Fruit fly (Drosophila melanogaster) whole organism, embryonic: Measurements from ENCODE around the gene CG9590.

Source experiments
- Antp ChIP-seq: fragments of 200-800 bp; sonication (Bioruptor generic); optimal IDR thresholded peaks from 3 replicates; lab custom pipeline; 2016; ENCODE audit warnings: missing biosample characterization, missing genetic modification characterization
- B-H1 ChIP-seq: fragments of 200-800 bp; sonication (Bioruptor generic); IDR thresholded peaks from 3 replicates; pipeline ENCODE4 v1.3.6; 2022; ENCODE audit warnings: missing biosample characterization, missing genetic modification characterization
- BtbVII ChIP-seq: fragments of 200-800 bp; sonication (Bioruptor generic); optimal IDR thresholded peaks from 3 replicates; lab custom pipeline; 2017; ENCODE audit warnings: missing biosample characterization, mild to moderate bottlenecking, missing genetic modification characterization
- CG10147 ChIP-seq: fragments of 200-800 bp; sonication (Bioruptor generic); optimal IDR thresholded peaks from 2 replicates; lab custom pipeline; 2019; ENCODE audit warnings: missing biosample characterization, mild to moderate bottlenecking, missing genetic modification characterization, moderate library complexity
- CG13287 ChIP-seq: fragments of 200-800 bp; sonication (Bioruptor generic); IDR thresholded peaks from 2 replicates; pipeline ENCODE4 v1.3.6; 2022; ENCODE audit warnings: missing biosample characterization, missing genetic modification characterization; ENCODE audit not compliant: partially characterized antibody
- CG13424 ChIP-seq: fragments of 200-800 bp; sonication (Bioruptor generic); optimal IDR thresholded peaks from 2 replicates; lab custom pipeline; 2019; ENCODE audit warnings: missing biosample characterization, mild to moderate bottlenecking, missing genetic modification characterization, moderate library complexity
- CG1792 ChIP-seq: fragments of 200-800 bp; sonication (Bioruptor generic); optimal IDR thresholded peaks from 2 replicates; lab custom pipeline; 2016; ENCODE audit warnings: missing biosample characterization, missing genetic modification characterization
- CG18011 ChIP-seq: fragments of 200-800 bp; sonication (Bioruptor generic); optimal IDR thresholded peaks from 2 replicates; lab custom pipeline; 2017; ENCODE audit warnings: missing biosample characterization, missing genetic modification characterization, mild to moderate bottlenecking, moderate library complexity, missing genotype
- CG2712 ChIP-seq: fragments of 200-800 bp; optimal IDR thresholded peaks from 3 replicates; lab custom pipeline; 2019; ENCODE audit warnings: missing biosample characterization, mild to moderate bottlenecking, missing genetic modification characterization, moderate library complexity
- CG33557 ChIP-seq: fragments of 200-800 bp; sonication (Bioruptor generic); optimal IDR thresholded peaks from 2 replicates; lab custom pipeline; 2019; ENCODE audit warnings: missing biosample characterization, mild to moderate bottlenecking, missing genetic modification characterization, moderate library complexity
- CG6272 ChIP-seq: fragments of 200-800 bp; sonication (Bioruptor generic); IDR thresholded peaks from 2 replicates; pipeline ENCODE4 v1.3.6; 2022; ENCODE audit warnings: missing biosample characterization, missing genetic modification characterization
- CG7786 ChIP-seq: fragments of 200-800 bp; sonication (Bioruptor generic); optimal IDR thresholded peaks from 2 replicates; lab custom pipeline; 2016; ENCODE audit warnings: missing biosample characterization, missing genetic modification characterization
- CG8478 ChIP-seq: fragments of >200 bp; optimal IDR thresholded peaks from 2 replicates; lab custom pipeline; 2018
- CG9215 ChIP-seq: fragments of 200-800 bp; sonication (Bioruptor generic); IDR thresholded peaks from 2 replicates; pipeline ENCODE4 v1.3.6; 2022; ENCODE audit warnings: missing biosample characterization, missing genetic modification characterization
- CG9437 ChIP-seq: fragments of 200-800 bp; sonication (Bioruptor generic); optimal IDR thresholded peaks from 2 replicates; lab custom pipeline; 2018; ENCODE audit warnings: missing biosample characterization, mild to moderate bottlenecking, missing genetic modification characterization
- CG9817 ChIP-seq: fragments of 200-800 bp; sonication (Bioruptor generic); optimal IDR thresholded peaks from 2 replicates; lab custom pipeline; 2018; ENCODE audit warnings: missing biosample characterization, mild to moderate bottlenecking, missing genetic modification characterization, moderate library complexity
- CrebB ChIP-seq: fragments of 200-800 bp; sonication (Bioruptor generic); optimal IDR thresholded peaks from 3 replicates; lab custom pipeline; 2018; ENCODE audit warnings: missing biosample characterization, mild to moderate bottlenecking, missing genetic modification characterization
- Drgx ChIP-seq: fragments of 200-800 bp; sonication (Bioruptor generic); IDR thresholded peaks from 2 replicates; pipeline ENCODE4 v1.3.6; 2022; ENCODE audit warnings: missing biosample characterization, missing genetic modification characterization
- Fer1 ChIP-seq: fragments of 200-800 bp; sonication (Bioruptor generic); optimal IDR thresholded peaks from 2 replicates; lab custom pipeline; 2017; ENCODE audit warnings: missing biosample characterization, mild to moderate bottlenecking, missing genetic modification characterization
- H2.0 ChIP-seq: fragments of 200-800 bp; sonication (Bioruptor generic); IDR thresholded peaks from 2 replicates; pipeline ENCODE4 v1.3.6; 2022; ENCODE audit warnings: missing biosample characterization, missing genetic modification characterization
- HHEX ChIP-seq: fragments of 200-800 bp; sonication (Bioruptor generic); optimal IDR thresholded peaks from 3 replicates; lab custom pipeline; 2017; ENCODE audit warnings: missing biosample characterization, mild to moderate bottlenecking, missing genetic modification characterization, missing genetic modification reagents
- Hmx ChIP-seq: fragments of 200-800 bp; sonication (Bioruptor generic); optimal IDR thresholded peaks from 2 replicates; lab custom pipeline; 2016; ENCODE audit warnings: missing biosample characterization, missing genetic modification characterization
- Hr3 ChIP-seq: fragments of 200-800 bp; sonication (Bioruptor generic); optimal IDR thresholded peaks from 3 replicates; lab custom pipeline; 2016; ENCODE audit warnings: missing biosample characterization, missing genetic modification characterization
- Hr51 ChIP-seq, 2 experiments: fragments of 200-800 bp; sonication (Bioruptor generic); optimal IDR thresholded peaks; 2 replicates in 1 of 2; 3 replicates in 1 of 2; lab custom pipeline; 2016 to 2018; ENCODE audit warnings: missing biosample characterization in 2 of 2, missing genetic modification characterization in 2 of 2, mild to moderate bottlenecking in 1 of 2, moderate library complexity in 1 of 2
- Lhr ChIP-seq: fragments of 200-800 bp; sonication (Bioruptor generic); optimal IDR thresholded peaks from 3 replicates; lab custom pipeline; 2017; ENCODE audit warnings: mild to moderate bottlenecking, missing biosample characterization, missing genetic modification reagents, missing genetic modification characterization
- NK7.1 ChIP-seq: fragments of 200-800 bp; sonication (Bioruptor generic); optimal IDR thresholded peaks from 3 replicates; lab custom pipeline; 2016; ENCODE audit warnings: missing biosample characterization, missing genetic modification characterization
- Nf-YA ChIP-seq: fragments of 200-800 bp; sonication (Bioruptor generic); IDR thresholded peaks from 2 replicates; pipeline ENCODE4 v1.3.6; 2022; ENCODE audit warnings: missing biosample characterization, missing genetic modification characterization
- Pdp1 ChIP-seq, 2 experiments: fragments of 200-800 bp; sonication (Bioruptor generic); optimal IDR thresholded peaks; 3 replicates each; lab custom pipeline; 2016; ENCODE audit warnings: missing biosample characterization in 2 of 2, missing genetic modification characterization in 2 of 2, mild to moderate bottlenecking in 1 of 2, moderate library complexity in 1 of 2
- Sry-δ ChIP-seq: fragments of 200-800 bp; sonication (Bioruptor generic); optimal IDR thresholded peaks from 2 replicates; lab custom pipeline; 2016; ENCODE audit warnings: missing biosample characterization, missing genetic modification characterization
- TFAM ChIP-seq: fragments of 200-800 bp; sonication (Bioruptor generic); optimal IDR thresholded peaks from 2 replicates; lab custom pipeline; 2017; ENCODE audit warnings: missing biosample characterization, missing genetic modification characterization, inconsistent platforms
- Vsx1 ChIP-seq: fragments of 200-800 bp; sonication (Bioruptor generic); optimal IDR thresholded peaks from 2 replicates; lab custom pipeline; 2017; ENCODE audit warnings: missing biosample characterization, mild to moderate bottlenecking, missing genetic modification characterization, missing genetic modification reagents
- Xbp1 ChIP-seq: fragments of 200-800 bp; sonication (Bioruptor generic); optimal IDR thresholded peaks from 3 replicates; lab custom pipeline; 2016; ENCODE audit warnings: missing biosample characterization, mild to moderate bottlenecking, missing genetic modification characterization
- ara ChIP-seq: fragments of 200-800 bp; sonication (Bioruptor generic); IDR thresholded peaks from 2 replicates; pipeline ENCODE4 v1.3.6; 2022; ENCODE audit warnings: missing biosample characterization, missing genetic modification characterization
- chif ChIP-seq, 2 experiments: fragments of 200-800 bp; sonication (Bioruptor generic); optimal IDR thresholded peaks; 3 replicates each; lab custom pipeline; 2016; ENCODE audit warnings: missing biosample characterization in 2 of 2, missing genetic modification characterization in 2 of 2
- chinmo ChIP-seq: fragments of 200-800 bp; sonication (Bioruptor generic); IDR thresholded peaks from 4 replicates; pipeline ENCODE4 v1.3.6; 2022; ENCODE audit warnings: missing biosample characterization, missing genetic modification characterization; ENCODE audit not compliant: partially characterized antibody
- dm ChIP-seq: fragments of 200-800 bp; sonication (Bioruptor generic); optimal IDR thresholded peaks from 3 replicates; lab custom pipeline; 2016; ENCODE audit warnings: missing biosample characterization, missing genetic modification characterization
- dmrt99B ChIP-seq: fragments of 200-800 bp; sonication (Bioruptor generic); optimal IDR thresholded peaks from 2 replicates; lab custom pipeline; 2018; ENCODE audit warnings: missing biosample characterization, mild to moderate bottlenecking, missing genetic modification characterization, moderate library complexity
- eve ChIP-seq, 2 experiments: fragments of >200 bp; optimal IDR thresholded peaks; 2 replicates each; lab custom pipeline; 2017; ENCODE audit warnings: missing biosample characterization in 2 of 2, missing genetic modification characterization in 2 of 2
- fd3F ChIP-seq: fragments of 200-800 bp; sonication (Bioruptor generic); optimal IDR thresholded peaks from 2 replicates; lab custom pipeline; 2018; ENCODE audit warnings: missing biosample characterization, mild to moderate bottlenecking, missing genetic modification characterization, moderate library complexity
- hbn ChIP-seq: fragments of 200-800 bp; sonication (Bioruptor generic); IDR thresholded peaks from 2 replicates; pipeline ENCODE4 v1.3.6; 2022; ENCODE audit warnings: missing biosample characterization, missing genetic modification characterization; ENCODE audit not compliant: partially characterized antibody
- lilli ChIP-seq: fragments of 200-800 bp; sonication (Bioruptor generic); optimal IDR thresholded peaks from 3 replicates; lab custom pipeline; 2016; ENCODE audit warnings: missing biosample characterization, missing genetic modification characterization
- nmo ChIP-seq: fragments of 200-800 bp; sonication (Bioruptor generic); optimal IDR thresholded peaks from 2 replicates; lab custom pipeline; 2018; ENCODE audit warnings: missing biosample characterization, mild to moderate bottlenecking, missing genetic modification characterization, moderate library complexity
- onecut ChIP-seq: fragments of 200-800 bp; sonication (Bioruptor generic); IDR thresholded peaks from 2 replicates; pipeline ENCODE4 v1.3.6; 2022; ENCODE audit warnings: missing biosample characterization, missing genetic modification characterization
- org-1 ChIP-seq: fragments of 200-800 bp; sonication (Bioruptor generic); optimal IDR thresholded peaks from 2 replicates; lab custom pipeline; 2017; ENCODE audit warnings: missing biosample characterization, missing genetic modification characterization
- prd ChIP-seq, 3 experiments: fragments of >200 bp in 2 of 3; fragments of 200-800 bp in 1 of 3; sonication (Bioruptor generic) in 1 of 3; optimal IDR thresholded peaks in 2 of 3; IDR thresholded peaks in 1 of 3; 2 replicates in 2 of 3; 3 replicates in 1 of 3; pipeline versions ENCODE4 v1.3.6 to Lab custom; 2017 to 2022; ENCODE audit warnings: missing biosample characterization in 1 of 3, missing genetic modification characterization in 1 of 3
- ranshi ChIP-seq: fragments of 200-800 bp; sonication (Bioruptor generic); IDR thresholded peaks from 2 replicates; pipeline ENCODE4 v1.3.6; 2022; ENCODE audit warnings: missing biosample characterization, missing genetic modification characterization
- tap ChIP-seq: fragments of 200-800 bp; optimal IDR thresholded peaks from 3 replicates; lab custom pipeline; 2019; ENCODE audit warnings: missing biosample characterization, mild to moderate bottlenecking, missing genetic modification characterization, moderate library complexity
- tll ChIP-seq, 2 experiments: fragments of 200-800 bp in 1 of 2; fragments of >200 bp in 1 of 2; sonication (Bioruptor generic) in 1 of 2; optimal IDR thresholded peaks; 2 replicates each; lab custom pipeline; 2017 to 2019; ENCODE audit warnings: missing biosample characterization in 2 of 2, missing genetic modification characterization in 2 of 2, mild to moderate bottlenecking in 1 of 2, moderate library complexity in 1 of 2
- trh ChIP-seq: fragments of 200-800 bp; sonication (Bioruptor generic); optimal IDR thresholded peaks from 2 replicates; lab custom pipeline; 2016; ENCODE audit warnings: missing biosample characterization, missing genetic modification characterization
- wdn ChIP-seq: fragments of 200-800 bp; sonication (Bioruptor generic); IDR thresholded peaks from 2 replicates; pipeline ENCODE4 v1.3.6; 2022; ENCODE audit warnings: missing biosample characterization, missing genetic modification characterization

The CG9590 gene

DNA sequence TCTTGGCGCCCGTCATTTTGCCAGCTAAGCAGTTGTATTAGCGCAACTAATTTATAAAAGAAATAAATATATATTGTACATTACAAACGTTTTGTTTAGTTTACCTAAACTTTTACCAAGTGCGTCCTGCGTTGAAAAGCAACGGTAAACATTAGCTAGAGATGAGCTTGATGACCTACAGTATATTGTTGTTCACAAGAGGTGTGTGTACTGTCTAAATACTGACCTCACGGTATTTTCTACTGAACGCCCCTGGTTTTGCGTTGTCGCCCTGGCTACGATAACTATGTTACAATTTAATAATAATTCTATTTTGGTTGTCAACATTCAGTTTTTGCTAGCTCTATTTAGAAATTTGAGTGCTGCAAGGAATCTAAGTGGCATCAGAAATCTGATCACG is 5.9 kb downstream of the CG9590 start, which contains the start of gene Acyp2:
Acyp2 (plus strand) TSS at position 262 of the 400 bp plus-strand sequence.
- TF ChIP-seq dm (peak; percentile 9), CG13424 (tag; lab: Kevin White, UChicago) (peak; percentile 16), nmo (GFP tag; lab: Kevin White, UChicago) (peak; percentile 41), Hmx (no peak), CG9817 (tag; lab: Kevin White, UChicago) (peak; percentile 0), lilli (GFP tag; lab: Kevin White, UChicago) (peak; percentile 54), NK7.1 (GFP tag; lab: Kevin White, UChicago) (no peak), CG18011 (GFP tag; lab: Kevin White, UChicago) (no peak), H2.0 (no peak), Hr3 (GFP tag; lab: Kevin White, UChicago) (peak; percentile 10), wdn (GFP tag; lab: Robert Waterston, UW) (peak; percentile 6; the same call in 1 of the 2 replicates), B-H1 (GFP tag; lab: Robert Waterston, UW) (no peak), Antp (GFP tag; lab: Kevin White, UChicago) (peak; percentile 46), trh (GFP tag; lab: Kevin White, UChicago) (peak; percentile 19), CG1792 (GFP tag; lab: Kevin White, UChicago) (no peak), Pdp1 (GFP tag; optimal IDR thresholded peaks at IDR 0.05; lab: Kevin White, UChicago) (peak in 1 of 2 experiments; percentile 48), CG9215 (GFP tag; lab: Robert Waterston, UW) (no peak), onecut (no peak), Fer1 (GFP tag; lab: Kevin White, UChicago) (no peak), Vsx1 (GFP tag; lab: Kevin White, UChicago) (no peak), eve (GFP tag; optimal IDR thresholded peaks at IDR 0.05; lab: Kevin White, UChicago) (no peak), Lhr (peak; percentile 93), CrebB (no peak), ara (GFP tag; lab: Robert Waterston, UW) (no peak), CG7786 (no peak), TFAM (GFP tag; lab: Kevin White, UChicago) (no peak), Sry-δ (GFP tag; lab: Kevin White, UChicago) (peak; percentile 88), prd (optimal IDR thresholded peaks at IDR 0.05; lab: Kevin White, UChicago) (no peak), prd (GFP tag; IDR thresholded peaks at IDR 0.05; lab: Robert Waterston, UW) (peak; percentile 43; the same call in 1 of the 3 replicates), HHEX (no peak), BtbVII (no peak), tap (no peak), fd3F (GFP tag; lab: Kevin White, UChicago) (no peak), CG13287 (GFP tag; lab: Robert Waterston, UW) (peak; percentile 71), chif (GFP tag; optimal IDR thresholded peaks at IDR 0.05; lab: Kevin White, UChicago) (peak in 1 of 2 experiments; percentile 3), CG10147 (GFP tag; lab: Kevin White, UChicago) (no peak), org-1 (no peak), CG9437 (GFP tag; lab: Kevin White, UChicago) (no peak), ranshi (GFP tag; lab: Robert Waterston, UW) (no peak), CG2712 (tag; lab: Kevin White, UChicago) (peak; percentile 60), tll (GFP tag; optimal IDR thresholded peaks at IDR 0.05; lab: Kevin White, UChicago) (no peak), Drgx (no peak), CG6272 (GFP tag; lab: Robert Waterston, UW) (no peak), CG33557 (GFP tag; lab: Kevin White, UChicago) (no peak), Xbp1 (peak; percentile 51), CG8478 (lab: Kevin White, UChicago) (no peak), Hr51 (GFP tag; optimal IDR thresholded peaks at IDR 0.05; lab: Kevin White, UChicago) (peak in 1 of 2 experiments; percentile 8), Nf-YA (GFP tag; lab: Robert Waterston, UW) (no peak), hbn (GFP tag; lab: Robert Waterston, UW) (peak; percentile 48; the same call in 1 of the 2 replicates), dmrt99B (no peak), chinmo (GFP tag; lab: Robert Waterston, UW) (peak; percentile 58; the same call in 1 of the 4 replicates)
